Worm (Caenorhabditis elegans) whole organism, L1 larva: ENCODE data around the gene mrpl-35.

Source experiments
- C16A3.4 ChIP-seq: fragments of 150-350 bp; optimal IDR thresholded peaks from 2 replicates; lab custom pipeline; 2014; ENCODE audit warnings: missing biosample characterization, missing genetic modification characterization
- F16B12.6 ChIP-seq: fragments of 150-350 bp; optimal IDR thresholded peaks from 2 replicates; lab custom pipeline; 2014; ENCODE audit warnings: missing biosample characterization, missing genetic modification characterization
- alr-1 ChIP-seq: fragments of 200-800 bp; sonication (Bioruptor generic); optimal IDR thresholded peaks from 2 replicates; lab custom pipeline; 2018; ENCODE audit warnings: borderline replicate concordance, mild to moderate bottlenecking, missing genetic modification characterization, missing compliant biosample characterization
- aly-2 ChIP-seq: fragments of 150-350 bp; optimal IDR thresholded peaks from 2 replicates; lab custom pipeline; 2014; ENCODE audit warnings: missing biosample characterization, missing genetic modification characterization
- blmp-1 ChIP-seq: fragments of 150-350 bp; optimal IDR thresholded peaks from 2 replicates; lab custom pipeline; 2014; ENCODE audit warnings: missing biosample characterization, missing genetic modification characterization
- ceh-8 ChIP-seq: fragments of 200-800 bp; sonication (Bioruptor generic); optimal IDR thresholded peaks from 2 replicates; lab custom pipeline; 2018; ENCODE audit warnings: mild to moderate bottlenecking, missing genetic modification characterization, moderate library complexity, missing compliant biosample characterization
- ceh-82 ChIP-seq, 3 experiments: fragments of 150-350 bp in 1 of 3; sonication (generic microtip) in 2 of 3; optimal IDR thresholded peaks; 2 replicates each; lab custom pipeline; 2014 to 2017; ENCODE audit warnings: missing biosample characterization in 3 of 3, missing genetic modification characterization in 3 of 3
- ceh-90 ChIP-seq: sonication (generic microtip); optimal IDR thresholded peaks from 2 replicates; lab custom pipeline; 2016; ENCODE audit warnings: missing genetic modification characterization, missing compliant biosample characterization
- dsc-1 ChIP-seq: sonication (generic microtip); optimal IDR thresholded peaks from 2 replicates; lab custom pipeline; 2016; ENCODE audit warnings: mild to moderate bottlenecking, missing genetic modification characterization, missing compliant biosample characterization
- efl-1 ChIP-seq, 4 experiments: fragments of 150-350 bp; optimal IDR thresholded peaks in 3 of 4; peaks in 1 of 4; 1 replicate in 1 of 4; 2 replicates in 3 of 4; lab custom pipeline; 2014; ENCODE audit warnings: missing biosample characterization in 2 of 4, missing genetic modification characterization in 2 of 4, missing genetic modification reagents in 2 of 4
- efl-3 ChIP-seq: fragments of 200-800 bp; sonication (Bioruptor generic); optimal IDR thresholded peaks from 2 replicates; lab custom pipeline; 2018; ENCODE audit warnings: mild to moderate bottlenecking, missing genetic modification characterization, missing compliant biosample characterization
- egl-27 ChIP-seq, 2 experiments: fragments of 150-350 bp in 1 of 2; sonication (generic microtip); optimal IDR thresholded peaks; 3 replicates each; lab custom pipeline; 2017 to 2018; ENCODE audit warnings: missing biosample characterization in 2 of 2, missing genetic modification characterization in 2 of 2, missing genetic modification reagents in 2 of 2
- fkh-10 ChIP-seq: sonication (generic microtip); optimal IDR thresholded peaks from 2 replicates; lab custom pipeline; 2017; ENCODE audit warnings: missing biosample characterization, missing genetic modification reagents, missing genetic modification characterization
- fkh-4 ChIP-seq: sonication (generic microtip); optimal IDR thresholded peaks from 2 replicates; lab custom pipeline; 2016; ENCODE audit warnings: missing compliant biosample characterization, missing genetic modification characterization, borderline replicate concordance
- fos-1 ChIP-seq: fragments of 150-350 bp; optimal IDR thresholded peaks from 2 replicates; lab custom pipeline; 2014; ENCODE audit warnings: missing biosample characterization, missing genetic modification characterization
- grh-1 ChIP-seq: fragments of 200-800 bp; sonication (Bioruptor generic); IDR thresholded peaks from 2 replicates; pipeline ENCODE4 v1.3.6; 2022; ENCODE audit warnings: missing genetic modification reagents, missing genetic modification characterization, missing compliant biosample characterization
- hlh-17 ChIP-seq: fragments of 200-800 bp; sonication (Bioruptor generic); optimal IDR thresholded peaks from 2 replicates; lab custom pipeline; 2018; ENCODE audit warnings: missing genetic modification characterization, mild to moderate bottlenecking, missing compliant biosample characterization, moderate library complexity, borderline replicate concordance
- hlh-4 ChIP-seq: sonication (generic microtip); optimal IDR thresholded peaks from 2 replicates; lab custom pipeline; 2016; ENCODE audit warnings: mild to moderate bottlenecking, missing genetic modification characterization, missing compliant biosample characterization
- lin-13 ChIP-seq: fragments of 150-350 bp; optimal IDR thresholded peaks from 2 replicates; lab custom pipeline; 2014; ENCODE audit warnings: missing biosample characterization, missing genetic modification reagents, missing genetic modification characterization
- lin-35 ChIP-seq, 2 experiments: fragments of 150-350 bp; optimal IDR thresholded peaks; 2 replicates each; lab custom pipeline; 2014; ENCODE audit warnings: missing biosample characterization in 2 of 2, missing genetic modification characterization in 2 of 2, missing genetic modification reagents in 2 of 2
- lir-3 ChIP-seq: sonication (generic microtip); optimal IDR thresholded peaks from 2 replicates; lab custom pipeline; 2016; ENCODE audit warnings: mild to moderate bottlenecking, missing genetic modification characterization, moderate library complexity, missing compliant biosample characterization; ENCODE audit not compliant: poor library complexity
- lsy-2 ChIP-seq, 2 experiments: fragments of 150-350 bp; optimal IDR thresholded peaks; 2 replicates each; lab custom pipeline; 2014; ENCODE audit warnings: missing biosample characterization in 2 of 2, missing genetic modification characterization in 2 of 2
- mab-9 ChIP-seq: fragments of 200-800 bp; sonication (Bioruptor generic); IDR thresholded peaks from 2 replicates; pipeline ENCODE4 v1.3.6; 2022; ENCODE audit warnings: missing genetic modification reagents, missing genetic modification characterization, missing compliant biosample characterization
- mdl-1 ChIP-seq, 2 experiments: fragments of 150-350 bp; optimal IDR thresholded peaks; 2 replicates each; lab custom pipeline; 2014 to 2017; ENCODE audit warnings: missing biosample characterization in 2 of 2, missing genetic modification characterization in 2 of 2, inconsistent platforms in 1 of 2
- nhr-11 ChIP-seq: fragments of 150-350 bp; optimal IDR thresholded peaks from 2 replicates; lab custom pipeline; 2014; ENCODE audit warnings: missing biosample characterization, missing genetic modification characterization
- nhr-237 ChIP-seq: fragments of 150-350 bp; optimal IDR thresholded peaks from 2 replicates; lab custom pipeline; 2014; ENCODE audit warnings: missing biosample characterization, missing genetic modification characterization
- nhr-28 ChIP-seq: fragments of 150-350 bp; optimal IDR thresholded peaks from 2 replicates; lab custom pipeline; 2014; ENCODE audit warnings: missing biosample characterization, missing genetic modification characterization
- nhr-77 ChIP-seq: fragments of 150-350 bp; optimal IDR thresholded peaks from 2 replicates; lab custom pipeline; 2014; ENCODE audit warnings: missing biosample characterization, missing genetic modification characterization
- nhr-85 ChIP-seq: sonication (generic microtip); peaks from one replicate; lab custom pipeline; 2016; ENCODE audit warnings: missing genetic modification characterization, inconsistent platforms, missing compliant biosample characterization
- nhr-90 ChIP-seq: sonication (generic microtip); optimal IDR thresholded peaks from 2 replicates; lab custom pipeline; 2016; ENCODE audit warnings: mild to moderate bottlenecking, missing genetic modification characterization, missing compliant biosample characterization; ENCODE audit not compliant: poor library complexity
- pag-3 ChIP-seq: sonication (generic microtip); optimal IDR thresholded peaks from 2 replicates; lab custom pipeline; 2017; ENCODE audit warnings: missing genetic modification characterization, mild to moderate bottlenecking, missing compliant biosample characterization, antibody characterized with exemption, borderline replicate concordance; ENCODE audit not compliant: insufficient read depth
- pax-3 ChIP-seq: fragments of 200-800 bp; sonication (Bioruptor generic); optimal IDR thresholded peaks from 2 replicates; lab custom pipeline; 2018; ENCODE audit warnings: mild to moderate bottlenecking, missing genetic modification characterization, moderate library complexity, missing compliant biosample characterization
- pqm-1 ChIP-seq: sonication (generic microtip); optimal IDR thresholded peaks from 3 replicates; lab custom pipeline; 2017; ENCODE audit warnings: missing biosample characterization, missing genetic modification characterization
- rnt-1 ChIP-seq: sonication (generic microtip); optimal IDR thresholded peaks from 2 replicates; lab custom pipeline; 2016; ENCODE audit warnings: mild to moderate bottlenecking, missing genetic modification characterization, moderate library complexity, missing compliant biosample characterization
- snpc-4 ChIP-seq: fragments of 150-350 bp; optimal IDR thresholded peaks from 2 replicates; lab custom pipeline; 2014; ENCODE audit warnings: missing biosample characterization, missing genetic modification characterization
- sup-37 ChIP-seq: fragments of 200-800 bp; sonication (Bioruptor generic); optimal IDR thresholded peaks from 2 replicates; lab custom pipeline; 2018; ENCODE audit warnings: mild to moderate bottlenecking, missing genetic modification characterization, missing compliant biosample characterization
- swsn-7 ChIP-seq: sonication (generic microtip); optimal IDR thresholded peaks from 2 replicates; lab custom pipeline; 2016; ENCODE audit warnings: missing genetic modification characterization, missing compliant biosample characterization
- tbx-2 ChIP-seq: sonication (generic microtip); optimal IDR thresholded peaks from 2 replicates; lab custom pipeline; 2016; ENCODE audit warnings: missing genetic modification characterization, missing compliant biosample characterization
- unc-130 ChIP-seq: fragments of 150-350 bp; optimal IDR thresholded peaks from 2 replicates; lab custom pipeline; 2017; ENCODE audit warnings: missing biosample characterization, missing genetic modification characterization, inconsistent platforms
- unc-30 ChIP-seq: sonication (generic microtip); optimal IDR thresholded peaks from 2 replicates; lab custom pipeline; 2017; ENCODE audit warnings: missing biosample characterization, missing genetic modification characterization
- unc-86 ChIP-seq: sonication (generic microtip); optimal IDR thresholded peaks from 2 replicates; lab custom pipeline; 2016; ENCODE audit warnings: missing genetic modification characterization, missing compliant biosample characterization
- vab-15 ChIP-seq: sonication (generic microtip); optimal IDR thresholded peaks from 2 replicates; lab custom pipeline; 2017; ENCODE audit warnings: missing genotype, mild to moderate bottlenecking, missing genetic modification characterization, missing compliant biosample characterization
- xbp-1 ChIP-seq: sonication (generic microtip); optimal IDR thresholded peaks from 2 replicates; lab custom pipeline; 2016; ENCODE audit warnings: missing genetic modification characterization, missing compliant biosample characterization
- zag-1 ChIP-seq: fragments of 150-350 bp; optimal IDR thresholded peaks from 2 replicates; lab custom pipeline; 2014; ENCODE audit warnings: missing biosample characterization, missing genetic modification characterization

mrpl-35 gene

DNA sequence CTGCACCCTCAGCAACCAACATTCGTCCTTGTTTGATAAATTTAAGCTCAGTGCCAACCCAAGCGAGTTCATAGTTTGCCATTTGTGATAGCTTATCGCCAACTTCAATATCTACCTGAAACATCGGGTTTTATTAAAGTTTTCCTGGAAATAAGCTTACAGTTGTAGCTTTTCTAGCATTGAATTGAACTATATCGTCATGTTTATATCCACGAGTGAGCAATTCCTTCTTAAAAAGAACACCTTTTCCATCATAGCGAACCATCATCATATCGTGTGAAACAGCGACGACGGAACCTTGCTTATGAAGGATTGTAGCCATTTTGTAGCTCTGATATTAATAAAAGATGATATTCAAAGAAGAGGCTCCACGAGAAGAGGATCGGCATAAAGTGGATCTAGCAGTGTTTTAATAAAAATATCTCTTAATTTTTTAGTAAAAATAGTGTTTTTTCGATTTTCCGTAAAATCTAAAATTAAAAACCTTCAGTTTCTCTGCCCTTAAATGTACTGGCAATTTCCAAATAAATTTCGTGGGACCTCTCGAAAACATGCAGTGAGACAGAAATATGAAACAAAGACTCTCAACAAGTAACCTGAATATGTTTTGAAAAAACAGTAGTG lies 7.7 kb upstream of the mrpl-35 start, which contains the start of gene M01F1.8:
Gene M01F1.8 (minus strand): TSS at position 335 of the 624 bp plus-strand sequence.
- TF ChIP-seq lsy-2 (tag; optimal IDR thresholded peaks at IDR 0.05; lab: Kevin White, UChicago) (peak in 1 of 2 experiments; percentile 38), C16A3.4 (tag; lab: Kevin White, UChicago) (no peak), efl-1 (optimal IDR thresholded peaks at IDR 0.05; lab: Kevin White, UChicago) (no peak), efl-1 (GFP tag; optimal IDR thresholded peaks at IDR 0.05 in 1 of 2; lab: Kevin White, UChicago) (peak in 1 of 2 experiments; percentile 3), ceh-90 (no peak), nhr-90 (tag; lab: Kevin White, UChicago) (no peak), dsc-1 (tag; lab: Kevin White, UChicago) (no peak), nhr-237 (tag; lab: Kevin White, UChicago) (no peak), grh-1 (GFP tag; lab: Robert Waterston, UW) (no peak), fkh-4 (tag; lab: Kevin White, UChicago) (no peak), ceh-8 (GFP tag; lab: Kevin White, UChicago) (no peak), F16B12.6 (tag; lab: Kevin White, UChicago) (no peak), unc-86 (tag; lab: Kevin White, UChicago) (no peak), hlh-17 (GFP tag; lab: Kevin White, UChicago) (no peak)

ce11 chrIII:3503286-3503685 lies 6.8 kb upstream of the mrpl-35 start, which contains the start of gene rpl-16:
Gene rpl-16, minus strand, starts transcription at chrIII:3503604.
- no peak for TF ChIP-seq lsy-2 (tag; optimal IDR thresholded peaks at IDR 0.05; lab: Kevin White, UChicago)
- TF ChIP-seq lin-13 (GFP tag; lab: Kevin White, UChicago): no peak
- no peak for TF ChIP-seq sup-37 (GFP tag; lab: Kevin White, UChicago)
- no peak for TF ChIP-seq nhr-85 (tag; lab: Kevin White, UChicago)
- no peak for TF ChIP-seq nhr-28
- no peak for TF ChIP-seq lir-3 (tag; lab: Kevin White, UChicago)
- no peak for TF ChIP-seq unc-130 (tag; lab: Kevin White, UChicago)
- TF ChIP-seq hlh-4 (tag; lab: Kevin White, UChicago): no peak
- no peak for TF ChIP-seq nhr-90 (tag; lab: Kevin White, UChicago)
- no peak for TF ChIP-seq rnt-1 (tag; lab: Kevin White, UChicago)
- no peak for TF ChIP-seq snpc-4 (tag; lab: Kevin White, UChicago)
- no peak for TF ChIP-seq nhr-11 (tag; lab: Kevin White, UChicago)

DNA sequence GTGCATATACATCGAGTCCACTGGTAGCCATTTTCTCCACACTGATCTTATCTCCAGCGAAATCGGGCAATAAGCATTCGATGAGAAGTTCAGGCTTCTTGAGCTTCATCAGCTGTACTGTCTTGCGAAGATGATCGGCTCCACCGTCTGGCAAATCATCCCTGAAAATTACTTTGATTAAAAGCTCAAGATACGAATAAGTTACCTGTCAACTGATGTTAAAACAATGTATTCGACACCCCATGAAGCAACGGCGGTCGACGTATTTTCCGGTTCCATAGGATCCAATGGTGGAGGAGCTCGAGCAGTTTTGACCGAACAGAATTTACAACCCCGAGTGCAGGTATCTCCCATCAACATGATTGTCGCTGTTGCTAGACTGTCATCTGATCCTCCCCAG lies 5.8 kb upstream of the mrpl-35 start:
- no peak for TF ChIP-seq fos-1
- TF ChIP-seq vab-15: no peak
- TF ChIP-seq fkh-10 (GFP tag; lab: Kevin White, UChicago): no peak
- no peak for TF ChIP-seq zag-1
- no peak for TF ChIP-seq efl-1 (optimal IDR thresholded peaks at IDR 0.05; lab: Kevin White, UChicago)
- peak in 1 of 2 experiments; percentile 75 for TF ChIP-seq efl-1 (GFP tag; optimal IDR thresholded peaks at IDR 0.05 in 1 of 2; lab: Kevin White, UChicago)
- TF ChIP-seq pag-3: no peak
- TF ChIP-seq, all 84 proteins: peak for 1

- TF ChIP-seq efl-3 (GFP tag; lab: Kevin White, UChicago): no peak
- TF ChIP-seq pax-3: no peak
- no peak for TF ChIP-seq unc-30 (tag; lab: Kevin White, UChicago)
- no peak for TF ChIP-seq mab-9 (GFP tag; lab: Robert Waterston, UW)
- TF ChIP-seq efl-1 (optimal IDR thresholded peaks at IDR 0.05; lab: Kevin White, UChicago): peak; percentile 86 to 90
- TF ChIP-seq efl-1 (GFP tag; optimal IDR thresholded peaks at IDR 0.05 in 1 of 2; lab: Kevin White, UChicago): peak; percentile 82 to 98
- peak; percentile 81 for TF ChIP-seq xbp-1 (tag; lab: Kevin White, UChicago)
- no peak for TF ChIP-seq pqm-1 (tag; lab: Kevin White, UChicago)
- TF ChIP-seq lin-35 (GFP tag; optimal IDR thresholded peaks at IDR 0.05; lab: Kevin White, UChicago): peak; percentile 88 to 92
- TF ChIP-seq tbx-2 (tag; lab: Kevin White, UChicago): peak; percentile 68
- TF ChIP-seq egl-27 (tag; optimal IDR thresholded peaks at IDR 0.05; lab: Kevin White, UChicago): peak in 1 of 2 experiments; percentile 39
- peak; percentile 66 for TF ChIP-seq aly-2 (tag; lab: Kevin White, UChicago)
- no peak for TF ChIP-seq alr-1 (tag; lab: Kevin White, UChicago)
- TF ChIP-seq mdl-1 (tag; optimal IDR thresholded peaks at IDR 0.05; lab: Kevin White, UChicago): peak in 1 of 2 experiments; percentile 81
- no peak for TF ChIP-seq fkh-4 (tag; lab: Kevin White, UChicago)
- peak; percentile 73 for TF ChIP-seq swsn-7 (tag; lab: Kevin White, UChicago)
- TF ChIP-seq blmp-1 (tag; lab: Kevin White, UChicago): peak; percentile 53
- peak; percentile 70 for TF ChIP-seq fos-1
- TF ChIP-seq nhr-77 (tag; lab: Kevin White, UChicago): peak; percentile 71
- peak; percentile 79 to 95 (median 86) for TF ChIP-seq ceh-82 (tag; optimal IDR thresholded peaks at IDR 0.05; lab: Kevin White, UChicago)
Measured at ce11 chrIII:3505051-3505548, 4.9 kb upstream of the mrpl-35 start, which contains the start of gene lias-1. Gene lias-1, minus strand, starts transcription at chrIII:3505101.
